Worm (Caenorhabditis elegans): ENCODE data around the gene oac-21.

oac-21 gene

ce11 chrIV:3875260-3875659, 13.8 kb upstream of the oac-21 start (continued):
- TF ChIP-seq ccch-3 (GFP tag; optimal IDR thresholded peaks at IDR 0.05), result no peak
- TF ChIP-seq nfyb-1 (GFP tag; IDR thresholded peaks at IDR 0.05), result peak; percentile 34; the same call in 1 of the 2 replicates
- TF ChIP-seq F57A8.1 (GFP tag; optimal IDR thresholded peaks at IDR 0.05), result no peak
- TF ChIP-seq K12H6.12 (tag; optimal IDR thresholded peaks at IDR 0.05), result no peak
- TF ChIP-seq D2030.7 (GFP tag; IDR thresholded peaks at IDR 0.05), result no peak
- TF ChIP-seq B0336.3 (GFP tag; IDR thresholded peaks at IDR 0.05), result no peak
- TF ChIP-seq lin-35 (GFP tag; optimal IDR thresholded peaks at IDR 0.05), result peak in 1 of 3 experiments; percentile 37
- TF ChIP-seq lin-26 (GFP tag; IDR thresholded peaks at IDR 0.05), result no peak
- TF ChIP-seq chd-7 (tag; optimal IDR thresholded peaks at IDR 0.05), result no peak
- TF ChIP-seq T07F8.4 (tag; optimal IDR thresholded peaks at IDR 0.05), result no peak
- TF ChIP-seq hsf-1 (GFP tag; IDR thresholded peaks at IDR 0.05), result no peak
- TF ChIP-seq nhr-80 (tag; optimal IDR thresholded peaks at IDR 0.05), result peak; percentile 39
- TF ChIP-seq zfh-2 (GFP tag; conservative IDR thresholded peaks at IDR 0.05), result peak; percentile 89
- TF ChIP-seq aptf-2 (GFP tag; conservative IDR thresholded peaks at IDR 0.05), result no peak
- no peak for TF ChIP-seq Y67H2A.10 (GFP tag; conservative IDR thresholded peaks at IDR 0.05)
- no peak for TF ChIP-seq mxl-1 (tag; optimal IDR thresholded peaks at IDR 0.05)
- no peak for TF ChIP-seq athp-1 (tag; optimal IDR thresholded peaks at IDR 0.05)
- TF ChIP-seq hrde-1 (tag; optimal IDR thresholded peaks at IDR 0.05; ENCODE audit: borderline replicate concordance), result no peak
- TF ChIP-seq ceh-27 (GFP tag; optimal IDR thresholded peaks at IDR 0.05), result no peak
- no peak for TF ChIP-seq nfya-2 (GFP tag; IDR thresholded peaks at IDR 0.05)
- no peak for TF ChIP-seq B0261.1 (tag; optimal IDR thresholded peaks at IDR 0.05)
- no peak for TF ChIP-seq hlh-26 (GFP tag; conservative IDR thresholded peaks at IDR 0.05)
- TF ChIP-seq mcd-1 (GFP tag; IDR thresholded peaks at IDR 0.05), result no peak
- TF ChIP-seq ztf-26 (tag; optimal IDR thresholded peaks at IDR 0.05), result no peak
- TF ChIP-seq tlf-1 (GFP tag; optimal IDR thresholded peaks at IDR 0.05), result no peak
- no peak for TF ChIP-seq bed-2 (GFP tag; IDR thresholded peaks at IDR 0.05)
- peak; percentile 24; the same call in 1 of the 2 replicates for TF ChIP-seq egrh-3 (GFP tag; IDR thresholded peaks at IDR 0.05)
- no peak for TF ChIP-seq nhr-120 (GFP tag; IDR thresholded peaks at IDR 0.05)
- TF ChIP-seq fkh-3 (tag; optimal IDR thresholded peaks at IDR 0.05), result no peak
- no peak for TF ChIP-seq F10E7.11 (tag; optimal IDR thresholded peaks at IDR 0.05)
- no peak for TF ChIP-seq snpc-1.3 (tag; optimal IDR thresholded peaks at IDR 0.05; ENCODE audit: insufficient read depth)
- TF ChIP-seq unc-62 (GFP tag; optimal IDR thresholded peaks at IDR 0.05), result no peak
- no peak for TF ChIP-seq K11D2.4 (GFP tag; IDR thresholded peaks at IDR 0.05)
- no peak for TF ChIP-seq egl-44 (GFP tag; IDR thresholded peaks at IDR 0.05)
- no peak for TF ChIP-seq lag-1 (GFP tag; IDR thresholded peaks at IDR 0.05)
- peak; percentile 5 for TF ChIP-seq attf-5 (GFP tag; optimal IDR thresholded peaks at IDR 0.05)
- no peak for TF ChIP-seq hlh-12 (tag; optimal IDR thresholded peaks at IDR 0.05)
- TF ChIP-seq die-1 (tag; optimal IDR thresholded peaks at IDR 0.05), result no peak
- TF ChIP-seq Y79H2A.3 (GFP tag; conservative IDR thresholded peaks at IDR 0.05), result no peak

- TF ChIP-seq F39B2.1 (GFP tag; IDR thresholded peaks at IDR 0.05) (no peak), ceh-100 (GFP tag; IDR thresholded peaks at IDR 0.05) (no peak)
Measured at ce11 chrIV:3876955-3877354, 12.1 kb upstream of the oac-21 start.
